Fruit fly (Drosophila melanogaster) whole organism, prepupa: ENCODE data around the gene Sgs3.

Experiments used
- CG15336 ChIP-seq: fragments of 200-800 bp; sonication (Bioruptor generic); IDR thresholded peaks from 2 replicates; pipeline ENCODE4 v1.3.6; 2022; ENCODE audit warnings: missing biosample characterization, missing genetic modification characterization
- CG16779 ChIP-seq: fragments of 200-800 bp; sonication (Bioruptor generic); optimal IDR thresholded peaks from 3 replicates; lab custom pipeline; 2017; ENCODE audit warnings: missing biosample characterization, mild to moderate bottlenecking, missing genetic modification characterization
- CG3032 ChIP-seq: fragments of 200-800 bp; optimal IDR thresholded peaks from 2 replicates; lab custom pipeline; 2019; ENCODE audit warnings: missing biosample characterization, mild to moderate bottlenecking, missing genetic modification characterization, moderate library complexity
- Eip93F ChIP-seq: fragments of 200-800 bp; sonication (Bioruptor generic); optimal IDR thresholded peaks from 2 replicates; lab custom pipeline; 2016; ENCODE audit warnings: missing biosample characterization, mild to moderate bottlenecking, missing genetic modification characterization
- Lpt ChIP-seq: fragments of 200-800 bp; sonication (Bioruptor generic); optimal IDR thresholded peaks from 3 replicates; lab custom pipeline; 2016; ENCODE audit warnings: missing biosample characterization, missing genetic modification characterization
- fd59A ChIP-seq: fragments of 200-800 bp; sonication (Bioruptor generic); optimal IDR thresholded peaks from 2 replicates; lab custom pipeline; 2017; ENCODE audit warnings: missing biosample characterization, mild to moderate bottlenecking, missing genetic modification characterization, missing genetic modification reagents

DNA sequence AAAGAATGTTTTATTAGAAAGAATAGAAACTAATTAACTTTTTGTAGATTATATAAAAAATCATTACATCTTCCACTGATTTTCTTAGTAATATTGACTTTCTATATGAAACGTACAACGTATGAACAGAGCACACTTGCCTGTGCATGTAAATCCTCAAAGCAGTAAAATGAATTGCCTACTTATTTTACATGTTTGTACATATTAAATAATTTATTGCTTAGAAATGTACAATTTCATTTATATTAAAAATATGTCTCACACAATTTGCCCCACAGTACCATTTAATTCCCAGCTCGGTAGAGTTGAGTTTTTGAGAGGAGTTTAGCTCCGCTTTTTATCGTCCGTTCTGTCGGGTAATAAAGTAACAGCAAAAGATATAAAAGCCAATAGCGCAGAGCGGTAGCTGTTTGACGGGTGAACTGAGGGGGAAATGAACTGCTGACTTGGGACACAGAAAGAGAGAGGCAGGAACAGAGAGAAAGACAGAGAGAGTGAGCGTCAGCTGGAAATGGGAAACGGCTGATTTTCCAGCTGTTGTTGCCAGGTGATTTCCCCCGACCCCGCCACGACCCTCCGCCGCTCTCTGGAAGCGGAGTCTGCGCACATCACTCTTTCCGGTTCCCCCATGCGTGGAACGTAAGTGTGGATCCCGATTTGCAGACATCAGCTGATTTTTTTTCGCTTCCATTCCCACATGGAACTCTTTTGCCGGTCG lies 18.8 kb upstream of the Sgs3 start:
- peak; percentile 24 for TF ChIP-seq CG3032 (tag; lab: Kevin White, UChicago)
- TF ChIP-seq Eip93F (GFP tag; lab: Kevin White, UChicago): no peak
- no peak for TF ChIP-seq Lpt (GFP tag; lab: Kevin White, UChicago)
- peak; percentile 23; the same call in 1 of the 2 replicates for TF ChIP-seq CG15336 (GFP tag; lab: Robert Waterston, UW)
- TF ChIP-seq fd59A: no peak
- no peak for TF ChIP-seq CG16779 (tag; lab: Kevin White, UChicago)
